Worm (Caenorhabditis elegans): ENCODE results near the gene F37A4.4.

DNA sequence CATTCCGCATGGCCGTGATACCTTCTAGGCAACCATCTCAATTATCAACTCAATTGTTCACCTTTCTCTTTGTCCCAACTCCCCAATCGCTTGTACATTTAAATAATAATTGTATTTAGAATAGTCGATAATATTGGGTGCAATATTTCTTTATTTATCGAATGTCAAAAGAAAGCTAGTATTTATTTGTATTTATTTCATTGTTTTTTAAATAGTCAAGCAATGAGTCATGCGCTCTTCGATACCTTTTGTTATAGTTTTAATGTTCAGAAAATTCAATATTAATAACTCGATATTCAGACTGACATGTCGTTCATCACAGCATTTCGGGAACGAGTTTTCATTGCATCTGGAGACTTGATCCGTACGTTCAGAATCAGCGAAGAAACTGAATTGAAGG lies 12.1 kb downstream of the F37A4.4 start, which contains the start of gene wdr-4:
- TF ChIP-seq ama-1 (optimal IDR thresholded peaks at IDR 0.05) = no peak
- TF ChIP-seq fos-1 (tag; optimal IDR thresholded peaks at IDR 0.05) = no peak
- no peak for TF ChIP-seq elt-3 (tag; optimal IDR thresholded peaks at IDR 0.05)
- no peak for TF ChIP-seq ztf-4 (tag; optimal IDR thresholded peaks at IDR 0.05)
- no peak for TF ChIP-seq lin-39 (tag; optimal IDR thresholded peaks at IDR 0.05)
- TF ChIP-seq ceh-28 (tag; optimal IDR thresholded peaks at IDR 0.05) = no peak
- TF ChIP-seq nhr-237 (tag; optimal IDR thresholded peaks at IDR 0.05) = no peak
- TF ChIP-seq nhr-76 (tag; optimal IDR thresholded peaks at IDR 0.05) = no peak
- TF ChIP-seq nhr-28 (tag; optimal IDR thresholded peaks at IDR 0.05) = no peak
- no peak for TF ChIP-seq pha-4 (tag; optimal IDR thresholded peaks at IDR 0.05)
- TF ChIP-seq mdl-1 (tag; optimal IDR thresholded peaks at IDR 0.05) = no peak

All from whole organism, L3 larva.